Worm (Caenorhabditis elegans): ENCODE measurements around the gene srh-99.

srh-99 gene

ce11 chrII:3678978-3679377 is 37.4 kb downstream of the srh-99 start:
- TF ChIP-seq unc-62 (GFP tag; optimal IDR thresholded peaks at IDR 0.05), result no peak

- TF ChIP-seq unc-62 (GFP tag; optimal IDR thresholded peaks at IDR 0.05), result no peak
Measured at ce11 chrII:3675176-3675575, 41.2 kb downstream of the srh-99 start, which contains the start of gene F19B10.2. Gene F19B10.2, plus strand, starts transcription at chrII:3675476.

- TF ChIP-seq unc-62 (GFP tag; optimal IDR thresholded peaks at IDR 0.05), result no peak
Measured at ce11 chrII:3673493-3673892, 42.9 kb downstream of the srh-99 start, which contains the start of gene sea-1. Gene sea-1, minus strand, starts transcription at chrII:3673593.

- TF ChIP-seq unc-62 (GFP tag; optimal IDR thresholded peaks at IDR 0.05), result no peak
Measured at ce11 chrII:3670956-3671355, 45.4 kb downstream of the srh-99 start, which contains the start of gene srx-98. Gene srx-98, minus strand, starts transcription at chrII:3671056.

- TF ChIP-seq unc-62 (GFP tag; optimal IDR thresholded peaks at IDR 0.05), result no peak
Measured at ce11 chrII:3669315-3669714, 47.0 kb downstream of the srh-99 start, which contains the start of gene srx-97. Gene srx-97, minus strand, starts transcription at chrII:3669415.

ce11 chrII:3665181-3665580 is 51.2 kb downstream of the srh-99 start:
- no peak for TF ChIP-seq unc-62 (GFP tag; optimal IDR thresholded peaks at IDR 0.05)
